Worm (Caenorhabditis elegans) whole organism, L1 larva: Measurements from ENCODE around the gene str-178.

Source experiments
- C34B4.2 ChIP-seq: sonication (generic microtip); optimal IDR thresholded peaks from 2 replicates; lab custom pipeline; 2017; ENCODE audit warnings: mild to moderate bottlenecking, missing genetic modification characterization, missing compliant biosample characterization
- F16B12.6 ChIP-seq: fragments of 150-350 bp; optimal IDR thresholded peaks from 2 replicates; lab custom pipeline; 2014; ENCODE audit warnings: missing biosample characterization, missing genetic modification characterization
- alr-1 ChIP-seq: fragments of 200-800 bp; sonication (Bioruptor generic); optimal IDR thresholded peaks from 2 replicates; lab custom pipeline; 2018; ENCODE audit warnings: borderline replicate concordance, mild to moderate bottlenecking, missing genetic modification characterization, missing compliant biosample characterization
- blmp-1 ChIP-seq: fragments of 150-350 bp; optimal IDR thresholded peaks from 2 replicates; lab custom pipeline; 2014; ENCODE audit warnings: missing biosample characterization, missing genetic modification characterization
- ceh-8 ChIP-seq: fragments of 200-800 bp; sonication (Bioruptor generic); optimal IDR thresholded peaks from 2 replicates; lab custom pipeline; 2018; ENCODE audit warnings: mild to moderate bottlenecking, missing genetic modification characterization, moderate library complexity, missing compliant biosample characterization
- ceh-90 ChIP-seq: sonication (generic microtip); optimal IDR thresholded peaks from 2 replicates; lab custom pipeline; 2016; ENCODE audit warnings: missing genetic modification characterization, missing compliant biosample characterization
- dpl-1 ChIP-seq, 3 experiments: fragments of 150-350 bp in 2 of 3; sonication (generic microtip) in 1 of 3; optimal IDR thresholded peaks; 2 replicates each; lab custom pipeline; 2014 to 2017; ENCODE audit warnings: missing biosample characterization in 3 of 3, missing genetic modification characterization in 3 of 3, missing genetic modification reagents in 3 of 3
- efl-1 ChIP-seq, 4 experiments: fragments of 150-350 bp; optimal IDR thresholded peaks in 3 of 4; peaks in 1 of 4; 1 replicate in 1 of 4; 2 replicates in 3 of 4; lab custom pipeline; 2014; ENCODE audit warnings: missing biosample characterization in 2 of 4, missing genetic modification characterization in 2 of 4, missing genetic modification reagents in 2 of 4
- efl-3 ChIP-seq: fragments of 200-800 bp; sonication (Bioruptor generic); optimal IDR thresholded peaks from 2 replicates; lab custom pipeline; 2018; ENCODE audit warnings: mild to moderate bottlenecking, missing genetic modification characterization, missing compliant biosample characterization
- egl-13 ChIP-seq: sonication (generic microtip); optimal IDR thresholded peaks from 2 replicates; lab custom pipeline; 2016; ENCODE audit warnings: missing genotype, missing genetic modification reagents, missing genetic modification characterization, missing compliant biosample characterization
- elt-2 ChIP-seq: sonication (generic microtip); optimal IDR thresholded peaks from 2 replicates; lab custom pipeline; 2016; ENCODE audit warnings: missing genetic modification characterization, mild to moderate bottlenecking, inconsistent platforms, missing compliant biosample characterization, missing genetic modification reagents
- fkh-10 ChIP-seq: sonication (generic microtip); optimal IDR thresholded peaks from 2 replicates; lab custom pipeline; 2017; ENCODE audit warnings: missing biosample characterization, missing genetic modification reagents, missing genetic modification characterization
- hlh-4 ChIP-seq: sonication (generic microtip); optimal IDR thresholded peaks from 2 replicates; lab custom pipeline; 2016; ENCODE audit warnings: mild to moderate bottlenecking, missing genetic modification characterization, missing compliant biosample characterization
- isw-1 ChIP-seq: fragments of 200-800 bp; sonication (Bioruptor generic); IDR thresholded peaks from 2 replicates; pipeline ENCODE4 v1.3.6; 2022; ENCODE audit warnings: missing genetic modification characterization, missing compliant biosample characterization
- jun-1 ChIP-seq: fragments of 150-350 bp; optimal IDR thresholded peaks from 2 replicates; lab custom pipeline; 2014; ENCODE audit warnings: missing biosample characterization, missing genetic modification reagents, missing genetic modification characterization
- lin-13 ChIP-seq: fragments of 150-350 bp; optimal IDR thresholded peaks from 2 replicates; lab custom pipeline; 2014; ENCODE audit warnings: missing biosample characterization, missing genetic modification reagents, missing genetic modification characterization
- lin-35 ChIP-seq, 2 experiments: fragments of 150-350 bp; optimal IDR thresholded peaks; 2 replicates each; lab custom pipeline; 2014; ENCODE audit warnings: missing biosample characterization in 2 of 2, missing genetic modification characterization in 2 of 2, missing genetic modification reagents in 2 of 2
- lir-3 ChIP-seq: sonication (generic microtip); optimal IDR thresholded peaks from 2 replicates; lab custom pipeline; 2016; ENCODE audit warnings: mild to moderate bottlenecking, missing genetic modification characterization, moderate library complexity, missing compliant biosample characterization; ENCODE audit not compliant: poor library complexity
- lsy-2 ChIP-seq, 2 experiments: fragments of 150-350 bp; optimal IDR thresholded peaks; 2 replicates each; lab custom pipeline; 2014; ENCODE audit warnings: missing biosample characterization in 2 of 2, missing genetic modification characterization in 2 of 2
- mab-9 ChIP-seq: fragments of 200-800 bp; sonication (Bioruptor generic); IDR thresholded peaks from 2 replicates; pipeline ENCODE4 v1.3.6; 2022; ENCODE audit warnings: missing genetic modification reagents, missing genetic modification characterization, missing compliant biosample characterization
- mef-2 ChIP-seq: fragments of 150-350 bp; optimal IDR thresholded peaks from 2 replicates; lab custom pipeline; 2014; ENCODE audit warnings: missing biosample characterization, missing genetic modification characterization
- mep-1 ChIP-seq: fragments of 150-350 bp; optimal IDR thresholded peaks from 2 replicates; lab custom pipeline; 2014; ENCODE audit warnings: missing biosample characterization, missing genetic modification characterization
- nhr-11 ChIP-seq: fragments of 150-350 bp; optimal IDR thresholded peaks from 2 replicates; lab custom pipeline; 2014; ENCODE audit warnings: missing biosample characterization, missing genetic modification characterization
- nhr-71 ChIP-seq: sonication (generic microtip); optimal IDR thresholded peaks from 2 replicates; lab custom pipeline; 2016; ENCODE audit warnings: mild to moderate bottlenecking, missing genetic modification characterization, moderate library complexity, missing compliant biosample characterization
- nhr-76 ChIP-seq: sonication (generic microtip); optimal IDR thresholded peaks from 2 replicates; lab custom pipeline; 2017; ENCODE audit warnings: missing biosample characterization, missing genetic modification characterization
- nhr-90 ChIP-seq: sonication (generic microtip); optimal IDR thresholded peaks from 2 replicates; lab custom pipeline; 2016; ENCODE audit warnings: mild to moderate bottlenecking, missing genetic modification characterization, missing compliant biosample characterization; ENCODE audit not compliant: poor library complexity
- pqm-1 ChIP-seq: sonication (generic microtip); optimal IDR thresholded peaks from 3 replicates; lab custom pipeline; 2017; ENCODE audit warnings: missing biosample characterization, missing genetic modification characterization
- rnt-1 ChIP-seq: sonication (generic microtip); optimal IDR thresholded peaks from 2 replicates; lab custom pipeline; 2016; ENCODE audit warnings: mild to moderate bottlenecking, missing genetic modification characterization, moderate library complexity, missing compliant biosample characterization
- sox-4 ChIP-seq: sonication (generic microtip); optimal IDR thresholded peaks from 2 replicates; lab custom pipeline; 2016; ENCODE audit warnings: missing genetic modification characterization, missing compliant biosample characterization
- sup-37 ChIP-seq: fragments of 200-800 bp; sonication (Bioruptor generic); optimal IDR thresholded peaks from 2 replicates; lab custom pipeline; 2018; ENCODE audit warnings: mild to moderate bottlenecking, missing genetic modification characterization, missing compliant biosample characterization
- swsn-7 ChIP-seq: sonication (generic microtip); optimal IDR thresholded peaks from 2 replicates; lab custom pipeline; 2016; ENCODE audit warnings: missing genetic modification characterization, missing compliant biosample characterization
- unc-62 ChIP-seq: fragments of 150-350 bp; optimal IDR thresholded peaks from 2 replicates; lab custom pipeline; 2014; ENCODE audit warnings: missing biosample characterization, missing genetic modification reagents, missing genetic modification characterization
- unc-98 ChIP-seq: fragments of 200-800 bp; sonication (Bioruptor generic); IDR thresholded peaks from 2 replicates; pipeline ENCODE4 v1.3.6; 2022; ENCODE audit warnings: missing genetic modification characterization, missing compliant biosample characterization

The str-178 gene

ce11 chrV:12747431-12747830 is 31.1 kb upstream of the str-178 start, which contains the start of gene C15C8.4:
Gene C15C8.4 (minus strand): TSS chrV:12747463.
- TF ChIP-seq unc-98 (GFP tag; lab: Robert Waterston, UW) (no peak), fkh-10 (GFP tag; lab: Kevin White, UChicago) (no peak), rnt-1 (tag; lab: Kevin White, UChicago) (peak; percentile 12), lin-13 (GFP tag; lab: Kevin White, UChicago) (peak; percentile 9), efl-1 (optimal IDR thresholded peaks at IDR 0.05; lab: Kevin White, UChicago) (peak; percentile 15 to 20), efl-1 (GFP tag; optimal IDR thresholded peaks at IDR 0.05 in 1 of 2; lab: Kevin White, UChicago) (peak; percentile 12 to 85), dpl-1 (GFP tag; optimal IDR thresholded peaks at IDR 0.05; lab: Kevin White, UChicago) (peak in 1 of 3 experiments; percentile 40), lsy-2 (tag; optimal IDR thresholded peaks at IDR 0.05; lab: Kevin White, UChicago) (peak in 1 of 2 experiments; percentile 50), unc-62 (no peak), mep-1 (tag; lab: Kevin White, UChicago) (peak; percentile 37), blmp-1 (tag; lab: Kevin White, UChicago) (peak; percentile 74)

- peak; percentile 75 for TF ChIP-seq elt-2 (tag; lab: Kevin White, UChicago)
- TF ChIP-seq efl-1 (optimal IDR thresholded peaks at IDR 0.05; lab: Kevin White, UChicago) = no peak
- TF ChIP-seq efl-1 (GFP tag; optimal IDR thresholded peaks at IDR 0.05 in 1 of 2; lab: Kevin White, UChicago) = no peak
- TF ChIP-seq lsy-2 (tag; optimal IDR thresholded peaks at IDR 0.05; lab: Kevin White, UChicago) = no peak
- TF ChIP-seq mab-9 = no peak
- no peak for TF ChIP-seq C34B4.2
- no peak for TF ChIP-seq isw-1 (GFP tag; lab: Robert Waterston, UW)
- peak; percentile 52 for TF ChIP-seq pqm-1 (tag; lab: Kevin White, UChicago)
- TF ChIP-seq sox-4 (tag; lab: Kevin White, UChicago) = no peak
- TF ChIP-seq egl-13 (tag; lab: Kevin White, UChicago) = no peak
Observed at ce11 chrV:12744979-12745378, 28.6 kb upstream of the str-178 start, which contains the start of gene C15C8.7. Gene C15C8.7 (minus strand): TSS chrV:12745050.

- TF ChIP-seq elt-2 (tag; lab: Kevin White, UChicago) = peak; percentile 28
- no peak for TF ChIP-seq ceh-8
- TF ChIP-seq pqm-1 (tag; lab: Kevin White, UChicago) = peak; percentile 12
- no peak for TF ChIP-seq nhr-76
- TF ChIP-seq rnt-1 (tag; lab: Kevin White, UChicago) = no peak
Observed at ce11 chrV:12743778-12744502, 27.6 kb upstream of the str-178 start.

- TF ChIP-seq mef-2 (no peak), elt-2 (tag; lab: Kevin White, UChicago) (peak; percentile 90), ceh-90 (no peak), nhr-11 (tag; lab: Kevin White, UChicago) (no peak), lsy-2 (tag; optimal IDR thresholded peaks at IDR 0.05; lab: Kevin White, UChicago) (no peak), nhr-71 (tag; lab: Kevin White, UChicago) (peak; percentile 19), nhr-90 (peak; percentile 12), jun-1 (no peak)
Observed at ce11 chrV:12741684-12742083, 25.3 kb upstream of the str-178 start, which contains the start of gene hrg-7. Gene hrg-7 (plus strand): TSS chrV:12742041.

- TF ChIP-seq efl-3 (GFP tag; lab: Kevin White, UChicago) (no peak), swsn-7 (tag; lab: Kevin White, UChicago) (no peak), egl-13 (tag; lab: Kevin White, UChicago) (no peak), lir-3 (no peak), F16B12.6 (tag; lab: Kevin White, UChicago) (no peak), lin-35 (GFP tag; optimal IDR thresholded peaks at IDR 0.05; lab: Kevin White, UChicago) (no peak), alr-1 (tag; lab: Kevin White, UChicago) (no peak), sup-37 (GFP tag; lab: Kevin White, UChicago) (no peak), hlh-4 (no peak)
Observed at ce11 chrV:12736166-12736753, 19.9 kb upstream of the str-178 start, which contains the start of gene cky-1. Gene cky-1 (plus strand): TSS chrV:12736703.
